In the genomic region with DNA sequence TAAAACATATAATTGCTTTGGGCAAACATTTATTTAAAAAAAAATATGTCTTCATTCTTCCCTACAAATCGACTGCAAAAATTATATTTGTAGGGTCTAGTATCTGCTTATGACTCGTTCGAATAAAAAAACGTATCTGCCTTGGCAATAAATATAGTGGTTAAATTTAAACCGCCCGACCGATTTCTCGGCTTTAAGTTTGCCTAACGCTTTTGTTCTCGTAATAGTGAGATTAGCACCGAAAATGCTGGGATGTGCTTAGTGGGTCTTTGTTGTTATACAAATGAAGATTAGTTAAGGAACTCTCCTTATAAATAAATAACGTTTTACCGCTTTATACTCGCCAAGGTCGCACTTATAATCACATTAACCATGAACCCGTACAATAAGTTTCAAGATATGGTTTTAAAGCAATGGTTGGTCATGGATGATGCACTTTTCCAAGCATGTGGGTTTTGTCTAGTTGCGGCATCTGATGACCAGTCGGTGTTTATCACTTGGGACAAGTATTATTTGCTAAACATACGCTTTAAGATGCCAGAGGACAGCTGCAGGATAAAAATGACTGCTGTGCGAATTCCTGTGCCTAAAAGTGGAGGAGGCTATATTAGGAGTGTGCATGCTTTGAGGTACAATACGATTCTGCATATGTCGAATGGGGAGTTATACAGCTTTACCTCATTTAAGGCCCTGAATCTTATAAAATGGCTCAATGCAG, we compare ENCODE assay signal across 1 fruit fly cellular context.
A peak's percentile ranks its signal among the peaks of the same experiment; 100 is the strongest.
TF ChIP-seq lines count a peak whose summit lies in the region.

No protein-coding gene starts in this region.

TF ChIP-seq in whole organism, embryonic, 481 proteins besides CTCF, POLR2A, EP300 and RAD21 (continued from another document):
- TF ChIP-seq Lhr (GFP tag; optimal IDR thresholded peaks at IDR 0.05; lab: Kevin White, UChicago) (peak; percentile 33), CG1603 (tag; optimal IDR thresholded peaks at IDR 0.05; lab: Kevin White, UChicago) (peak; percentile 99), Spps (tag; optimal IDR thresholded peaks at IDR 0.05; lab: Kevin White, UChicago) (no peak), Dfd (GFP tag; optimal IDR thresholded peaks at IDR 0.05; lab: Kevin White, UChicago) (peak in 1 of 2 experiments; percentile 30), CG9817 (tag; optimal IDR thresholded peaks at IDR 0.05; lab: Kevin White, UChicago) (peak; percentile 3), CG1233 (GFP tag; optimal IDR thresholded peaks at IDR 0.05; lab: Kevin White, UChicago) (no peak), row (GFP tag; IDR thresholded peaks at IDR 0.05; lab: Robert Waterston, UW) (peak; percentile 70), pzg (GFP tag; optimal IDR thresholded peaks at IDR 0.05; lab: Kevin White, UChicago) (peak; percentile 32), MESR4 (GFP tag; optimal IDR thresholded peaks at IDR 0.05; lab: Kevin White, UChicago) (peak; percentile 76)
